Worm (Caenorhabditis elegans) whole organism, L2 larva: ENCODE measurements around the gene F02C12.2.

Source experiments
- ceh-16 ChIP-seq: fragments of 150-350 bp; optimal IDR thresholded peaks from 2 replicates; lab custom pipeline; 2014; ENCODE audit warnings: missing biosample characterization, missing genetic modification characterization
- elt-3 ChIP-seq: sonication (generic microtip); optimal IDR thresholded peaks from 2 replicates; lab custom pipeline; 2017; ENCODE audit warnings: missing biosample characterization, missing genetic modification characterization
- nhr-11 ChIP-seq: fragments of 150-350 bp; optimal IDR thresholded peaks from 2 replicates; lab custom pipeline; 2014; ENCODE audit warnings: missing biosample characterization, missing genetic modification characterization
- nhr-23 ChIP-seq: fragments of 150-350 bp; optimal IDR thresholded peaks from 2 replicates; lab custom pipeline; 2014; ENCODE audit warnings: missing biosample characterization, missing genetic modification reagents, missing genetic modification characterization
- sma-3 ChIP-seq: sonication (generic microtip); optimal IDR thresholded peaks from 2 replicates; lab custom pipeline; 2016; ENCODE audit warnings: missing genetic modification reagents, missing genetic modification characterization, missing compliant biosample characterization
- unc-39 ChIP-seq: fragments of 150-350 bp; optimal IDR thresholded peaks from 2 replicates; lab custom pipeline; 2014; ENCODE audit warnings: missing biosample characterization, missing genetic modification characterization

DNA sequence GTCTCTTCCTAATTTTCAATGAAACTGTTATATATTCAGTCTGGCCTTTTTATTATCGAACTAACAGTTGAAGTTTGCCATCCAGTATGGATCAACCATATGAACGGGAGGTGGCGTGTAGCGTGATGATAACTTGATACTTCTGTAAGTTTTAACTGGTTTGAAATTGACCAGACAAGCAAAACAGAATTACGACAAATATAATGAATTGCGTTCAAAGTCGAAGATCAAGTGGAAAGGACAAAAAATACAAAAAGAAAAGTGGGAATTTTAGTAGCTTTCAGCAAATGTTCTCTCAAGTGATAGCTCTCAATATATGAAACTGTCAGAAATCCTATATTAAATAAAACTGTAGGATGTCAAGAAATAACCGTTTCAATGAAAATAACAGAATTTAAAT, 22.3 kb downstream of the F02C12.2 start, which contains the start of the genes C49F8.14 and gem-1:
- TF ChIP-seq ceh-16 (tag; lab: Kevin White, UChicago), result no peak
- no peak for TF ChIP-seq elt-3
- TF ChIP-seq unc-39, result no peak
- no peak for TF ChIP-seq sma-3 (GFP tag; lab: Kevin White, UChicago)
- TF ChIP-seq nhr-11 (tag; lab: Kevin White, UChicago), result no peak
- TF ChIP-seq nhr-23 (tag; lab: Kevin White, UChicago), result no peak
